Fruit fly (Drosophila melanogaster): ENCODE results near the gene CG12025.

- TF ChIP-seq woc (GFP tag; optimal IDR thresholded peaks at IDR 0.05) (no peak), tai (GFP tag; optimal IDR thresholded peaks at IDR 0.05) (no peak), Hr78 (GFP tag; optimal IDR thresholded peaks at IDR 0.05) (no peak), fru (GFP tag; optimal IDR thresholded peaks at IDR 0.05) (no peak), OdsH (GFP tag; optimal IDR thresholded peaks at IDR 0.05) (no peak), Hnf4 (GFP tag; optimal IDR thresholded peaks at IDR 0.05) (no peak), dsf (GFP tag; optimal IDR thresholded peaks at IDR 0.05; ENCODE audit: borderline replicate concordance) (no peak), Myc (optimal IDR thresholded peaks at IDR 0.05) (no peak)
Observed at dm6 chr3L:1900633-1901032, 35.4 kb downstream of the CG12025 start.

Data from whole organism, wandering third instar larva.